Worm (Caenorhabditis elegans) whole organism, early embryonic: ENCODE results near the gene lias-1.

Source experiments
- B0310.2 ChIP-seq: sonication (generic microtip); optimal IDR thresholded peaks from 2 replicates; lab custom pipeline; 2016; ENCODE audit warnings: mild to moderate bottlenecking, missing genetic modification characterization, missing compliant biosample characterization
- F13C5.2 ChIP-seq: sonication (generic microtip); optimal IDR thresholded peaks from 2 replicates; lab custom pipeline; 2017; ENCODE audit warnings: mild to moderate bottlenecking, missing genetic modification characterization, inconsistent platforms, missing compliant biosample characterization
- aly-1 ChIP-seq: sonication (generic microtip); optimal IDR thresholded peaks from 2 replicates; lab custom pipeline; 2016; ENCODE audit warnings: missing genetic modification characterization, missing compliant biosample characterization
- ama-1 ChIP-seq: fragments of 150-350 bp; optimal IDR thresholded peaks from 2 replicates; lab custom pipeline; 2014
- ceh-13 ChIP-seq: fragments of 200-800 bp; sonication (Bioruptor generic); optimal IDR thresholded peaks from 2 replicates; lab custom pipeline; 2018; ENCODE audit warnings: mild to moderate bottlenecking, missing genetic modification characterization, missing compliant biosample characterization
- ceh-36 ChIP-seq: sonication (generic microtip); optimal IDR thresholded peaks from 2 replicates; lab custom pipeline; 2016; ENCODE audit warnings: missing genetic modification characterization, inconsistent platforms, missing compliant biosample characterization
- ets-7 ChIP-seq: sonication (generic microtip); optimal IDR thresholded peaks from 2 replicates; lab custom pipeline; 2016; ENCODE audit warnings: missing genotype, missing genetic modification characterization, missing compliant biosample characterization
- flt-1 ChIP-seq: fragments of 200-800 bp; sonication (Bioruptor generic); IDR thresholded peaks from 2 replicates; pipeline ENCODE4 v1.3.6; 2022; ENCODE audit warnings: missing genetic modification characterization, missing compliant biosample characterization
- hmbx-1 ChIP-seq: sonication (generic microtip); optimal IDR thresholded peaks from 2 replicates; lab custom pipeline; 2016; ENCODE audit warnings: mild to moderate bottlenecking, missing genetic modification characterization, missing compliant biosample characterization
- hmg-4 ChIP-seq: fragments of 200-800 bp; sonication (Bioruptor generic); optimal IDR thresholded peaks from 2 replicates; lab custom pipeline; 2018; ENCODE audit warnings: mild to moderate bottlenecking, missing genetic modification characterization, missing compliant biosample characterization
- hnd-1 ChIP-seq: sonication (generic microtip); optimal IDR thresholded peaks from 2 replicates; lab custom pipeline; 2016; ENCODE audit warnings: missing genetic modification characterization, missing compliant biosample characterization
- pes-1 ChIP-seq: fragments of 200-800 bp; sonication (Bioruptor generic); IDR thresholded peaks from 2 replicates; pipeline ENCODE4 v1.3.6; 2022; ENCODE audit warnings: missing genetic modification reagents, missing genetic modification characterization, missing compliant biosample characterization
- scrt-1 ChIP-seq: fragments of 200-800 bp; sonication (Bioruptor generic); IDR thresholded peaks from 2 replicates; pipeline ENCODE4 v1.3.6; 2022; ENCODE audit warnings: missing genetic modification characterization, missing compliant biosample characterization
- sea-1 ChIP-seq: fragments of 200-800 bp; sonication (Bioruptor generic); conservative IDR thresholded peaks from 2 replicates; pipeline ENCODE4 v1.3.6; 2022; ENCODE audit warnings: missing genetic modification characterization, missing compliant biosample characterization
- tbx-11 ChIP-seq: fragments of 200-800 bp; sonication (Bioruptor generic); IDR thresholded peaks from 2 replicates; pipeline ENCODE4 v1.3.6; 2022; ENCODE audit warnings: missing genetic modification characterization, missing compliant biosample characterization
- tbx-37 ChIP-seq: fragments of 200-800 bp; sonication (Bioruptor generic); conservative IDR thresholded peaks from 2 replicates; pipeline ENCODE4 v1.3.6; 2022; ENCODE audit warnings: missing genetic modification reagents, missing genetic modification characterization, missing compliant biosample characterization
- tra-4 ChIP-seq: sonication (generic microtip); optimal IDR thresholded peaks from 2 replicates; lab custom pipeline; 2017; ENCODE audit warnings: missing genetic modification characterization, missing compliant biosample characterization

lias-1 gene

DNA sequence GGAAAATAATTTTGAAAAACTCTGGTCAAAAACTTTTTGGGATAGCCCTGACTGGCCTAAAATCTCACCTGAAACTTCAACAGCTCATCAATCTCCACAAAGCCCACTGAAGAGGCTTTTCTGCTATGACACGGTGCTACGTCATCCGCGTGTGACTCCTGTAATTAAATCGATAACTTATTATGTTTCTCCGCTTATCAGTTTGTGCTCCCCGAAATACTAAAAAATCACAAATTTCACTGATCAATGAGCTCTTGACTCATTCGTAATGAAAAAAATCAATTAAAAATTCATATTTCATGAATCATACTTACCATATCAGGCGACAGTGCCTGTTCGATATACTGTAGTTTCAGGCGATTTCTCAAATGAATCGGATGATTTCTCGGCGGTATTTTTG is 29.9 kb downstream of the lias-1 start:
- TF ChIP-seq B0310.2 (tag; lab: Kevin White, UChicago) (no peak), sea-1 (GFP tag; lab: Robert Waterston, UW) (no peak), aly-1 (tag; lab: Kevin White, UChicago) (no peak), ama-1 (lab: Kevin White, UChicago) (no peak), tbx-37 (no peak), flt-1 (GFP tag; lab: Robert Waterston, UW) (no peak), pes-1 (GFP tag; lab: Robert Waterston, UW) (no peak), hnd-1 (tag; lab: Kevin White, UChicago) (no peak), tra-4 (no peak), scrt-1 (GFP tag; lab: Robert Waterston, UW) (no peak), hmg-4 (no peak), ceh-13 (GFP tag; lab: Kevin White, UChicago) (no peak), ceh-36 (no peak), tbx-11 (no peak), ets-7 (tag; lab: Kevin White, UChicago) (no peak), hmbx-1 (tag; lab: Kevin White, UChicago) (no peak), F13C5.2 (tag; lab: Kevin White, UChicago) (no peak)

DNA sequence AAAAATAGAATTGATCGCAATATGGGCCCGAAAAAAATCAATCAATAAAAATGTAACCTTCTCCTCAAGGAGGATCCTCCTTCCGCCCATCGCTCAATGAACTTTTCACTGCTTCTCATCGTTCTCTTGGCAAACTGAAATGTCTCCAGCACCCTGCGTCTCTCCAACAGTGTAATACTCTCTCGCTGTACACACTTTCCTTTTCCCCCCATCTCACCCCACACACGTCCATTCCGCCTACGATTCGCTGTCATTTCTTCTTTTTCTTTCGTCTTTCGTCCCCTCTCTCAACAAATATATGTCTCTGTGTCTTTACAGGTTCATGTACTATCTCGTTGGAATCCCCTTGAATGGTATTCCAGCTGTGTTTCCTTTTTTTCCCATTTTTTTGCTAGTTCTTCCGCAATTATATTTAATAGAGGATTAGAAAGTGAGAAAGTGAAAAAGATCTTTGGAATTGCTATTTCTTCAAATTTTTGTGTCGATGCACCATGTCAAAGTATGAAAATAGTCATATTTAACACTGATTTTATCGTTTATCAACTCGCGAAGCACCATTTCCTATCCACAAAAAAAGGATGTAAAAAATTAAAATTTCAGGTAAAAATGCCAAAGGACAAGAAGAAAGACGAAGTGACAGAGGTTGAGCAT is 33.4 kb downstream of the lias-1 start, which contains the start of gene rsu-1:
Gene rsu-1, plus strand, starts transcription at position 601 of the 651 bp plus-strand sequence.
- TF ChIP-seq hmg-4 (no peak), F13C5.2 (tag; lab: Kevin White, UChicago) (peak; percentile 26), flt-1 (GFP tag; lab: Robert Waterston, UW) (no peak), aly-1 (tag; lab: Kevin White, UChicago) (no peak)

DNA sequence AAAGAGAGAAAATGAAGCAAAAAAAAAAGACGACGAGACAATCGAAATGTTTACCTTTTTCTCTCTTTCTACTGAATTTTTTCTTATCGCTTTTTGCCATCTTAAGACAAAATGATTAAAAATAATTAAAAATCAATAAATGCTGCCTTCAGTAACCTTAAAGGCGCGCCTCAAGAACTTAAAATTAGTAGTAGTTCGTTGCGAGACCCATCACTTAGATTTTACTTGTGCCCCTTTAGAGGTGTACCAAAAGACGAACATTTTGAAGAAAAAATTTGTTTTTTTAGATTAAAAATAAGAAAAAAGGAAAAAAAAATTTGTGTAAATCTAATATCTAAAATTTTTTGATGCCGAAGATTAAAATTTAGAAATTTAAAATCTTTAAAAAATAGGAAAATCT is 33.9 kb downstream of the lias-1 start:
- TF ChIP-seq B0310.2 (tag; lab: Kevin White, UChicago) (no peak), hnd-1 (tag; lab: Kevin White, UChicago) (no peak), scrt-1 (GFP tag; lab: Robert Waterston, UW) (no peak), hmbx-1 (tag; lab: Kevin White, UChicago) (no peak), tra-4 (no peak), aly-1 (tag; lab: Kevin White, UChicago) (no peak), flt-1 (GFP tag; lab: Robert Waterston, UW) (no peak), tbx-37 (no peak)

DNA sequence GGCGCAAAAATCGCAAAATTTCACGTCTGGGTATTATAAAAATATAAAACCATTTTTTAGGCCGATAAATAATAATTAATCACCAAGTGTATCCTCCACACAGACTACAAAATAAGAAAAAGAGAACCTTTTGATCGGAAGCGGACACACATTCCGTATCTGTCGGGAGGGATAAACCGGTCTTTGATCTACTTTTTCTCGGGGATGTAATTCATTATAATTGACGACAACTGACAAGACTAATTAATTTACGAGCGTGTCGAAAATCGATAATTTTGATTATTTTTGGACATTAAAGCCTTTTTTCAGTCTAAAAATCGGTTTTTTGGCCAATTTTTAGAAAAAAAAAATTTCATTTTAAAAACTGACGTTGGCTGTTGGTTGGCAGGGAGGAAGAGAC is 34.5 kb downstream of the lias-1 start:
- TF ChIP-seq F13C5.2 (tag; lab: Kevin White, UChicago): no peak
- TF ChIP-seq ceh-36: no peak
- no peak for TF ChIP-seq tbx-37
- no peak for TF ChIP-seq sea-1 (GFP tag; lab: Robert Waterston, UW)
- TF ChIP-seq hnd-1 (tag; lab: Kevin White, UChicago): no peak
- TF ChIP-seq hmg-4: no peak
- no peak for TF ChIP-seq flt-1 (GFP tag; lab: Robert Waterston, UW)

DNA sequence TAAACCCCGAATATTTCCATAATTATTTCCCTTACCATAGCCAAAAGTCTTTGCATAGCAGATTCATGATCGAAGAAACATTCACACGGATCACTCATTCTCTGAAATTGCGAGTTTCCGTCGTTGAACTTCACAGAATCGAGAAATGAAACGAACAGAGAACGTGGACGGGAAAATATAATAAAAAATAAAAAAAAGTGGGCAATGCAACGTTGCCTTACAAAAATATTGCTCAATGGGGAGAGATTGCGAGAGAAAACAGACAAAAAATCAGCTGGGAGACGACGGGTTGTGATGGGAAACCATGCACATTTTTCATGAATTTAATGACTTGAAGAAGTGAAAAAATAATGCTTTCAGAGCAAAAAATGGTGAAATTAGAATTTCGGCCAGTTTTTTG is 35.3 kb downstream of the lias-1 start, which contains the start of gene smim-14:
Gene smim-14, minus strand, starts transcription at position 101 of the 400 bp plus-strand sequence.
- TF ChIP-seq hnd-1 (tag; lab: Kevin White, UChicago) (no peak), tbx-11 (no peak), aly-1 (tag; lab: Kevin White, UChicago) (no peak), scrt-1 (GFP tag; lab: Robert Waterston, UW) (no peak), flt-1 (GFP tag; lab: Robert Waterston, UW) (no peak), ceh-36 (no peak), hmbx-1 (tag; lab: Kevin White, UChicago) (no peak)

DNA sequence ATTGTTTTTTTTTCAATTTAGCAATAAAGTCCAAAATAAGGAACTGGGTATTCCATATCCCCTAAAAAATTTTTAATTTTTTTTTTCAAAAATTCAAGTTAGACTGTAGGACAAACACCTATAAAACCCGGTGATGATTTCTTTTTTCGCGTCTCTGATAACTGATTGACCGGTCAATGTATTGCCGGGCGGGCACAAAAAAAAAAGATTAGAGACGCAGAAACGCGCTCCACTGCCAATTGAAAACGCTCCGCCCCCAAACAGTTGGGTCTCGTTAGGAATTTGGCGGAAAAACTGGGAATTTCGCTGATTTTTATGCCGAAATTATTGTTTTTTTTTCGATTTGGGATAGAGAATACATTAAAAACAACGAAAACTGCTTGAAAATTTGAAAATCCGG is 36.5 kb downstream of the lias-1 start:
- TF ChIP-seq pes-1 (GFP tag; lab: Robert Waterston, UW) (no peak), ets-7 (tag; lab: Kevin White, UChicago) (no peak), flt-1 (GFP tag; lab: Robert Waterston, UW) (no peak), tra-4 (no peak), hmg-4 (no peak), tbx-11 (no peak), scrt-1 (GFP tag; lab: Robert Waterston, UW) (no peak), ceh-13 (GFP tag; lab: Kevin White, UChicago) (no peak), ama-1 (lab: Kevin White, UChicago) (no peak), hmbx-1 (tag; lab: Kevin White, UChicago) (no peak), aly-1 (tag; lab: Kevin White, UChicago) (no peak), sea-1 (GFP tag; lab: Robert Waterston, UW) (no peak), B0310.2 (tag; lab: Kevin White, UChicago) (no peak), ceh-36 (no peak)

DNA sequence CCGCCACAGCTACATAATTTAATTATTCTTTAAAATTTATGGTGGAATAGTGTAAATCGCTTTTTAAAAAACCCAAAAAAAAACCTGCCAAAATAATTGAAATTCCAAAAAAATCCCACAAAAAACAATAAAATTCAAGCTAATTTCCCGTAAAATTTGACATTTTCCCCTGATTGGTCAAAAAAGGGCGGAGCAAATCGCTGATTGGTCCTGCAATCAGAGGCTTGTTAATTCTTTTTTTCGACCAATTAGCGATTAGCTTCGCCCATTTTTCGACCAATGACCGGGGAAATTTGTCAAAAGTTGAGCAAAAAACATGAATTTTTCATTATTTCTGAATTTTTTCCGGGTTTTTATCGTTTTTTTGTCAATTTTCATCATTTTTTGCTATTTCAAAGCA is 37.9 kb downstream of the lias-1 start:
- no peak for TF ChIP-seq hmg-4
- no peak for TF ChIP-seq pes-1 (GFP tag; lab: Robert Waterston, UW)
- no peak for TF ChIP-seq ets-7 (tag; lab: Kevin White, UChicago)
- TF ChIP-seq tbx-11: no peak
- no peak for TF ChIP-seq scrt-1 (GFP tag; lab: Robert Waterston, UW)
- no peak for TF ChIP-seq aly-1 (tag; lab: Kevin White, UChicago)
- TF ChIP-seq hnd-1 (tag; lab: Kevin White, UChicago): no peak
- TF ChIP-seq tra-4: no peak
- TF ChIP-seq sea-1 (GFP tag; lab: Robert Waterston, UW): no peak
- no peak for TF ChIP-seq ama-1 (lab: Kevin White, UChicago)
- TF ChIP-seq B0310.2 (tag; lab: Kevin White, UChicago): no peak
- no peak for TF ChIP-seq ceh-36
- TF ChIP-seq F13C5.2 (tag; lab: Kevin White, UChicago): no peak

DNA sequence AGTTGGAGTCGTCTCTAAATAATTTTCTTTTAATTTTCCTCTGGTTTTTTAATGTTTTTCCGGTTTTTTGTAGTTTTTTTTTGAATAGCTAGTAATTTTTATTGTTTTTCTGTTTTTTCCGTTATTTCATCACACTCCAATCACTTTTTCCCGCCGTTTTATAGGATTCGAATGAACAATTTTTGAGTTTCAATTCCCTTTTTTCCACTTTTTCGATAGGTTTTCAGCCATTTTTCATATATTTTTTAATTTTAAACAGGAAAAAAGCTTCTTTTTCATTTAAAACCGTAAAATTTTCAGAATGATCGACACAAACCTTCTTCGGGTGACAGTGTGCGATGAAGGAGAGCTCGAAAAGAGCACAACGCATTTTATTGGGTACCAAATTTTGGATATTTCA is 43.5 kb downstream of the lias-1 start, which contains the start of gene pph-6:
Gene pph-6, plus strand, starts transcription at position 301 of the 400 bp plus-strand sequence.
- no peak for TF ChIP-seq flt-1 (GFP tag; lab: Robert Waterston, UW)
- no peak for TF ChIP-seq ama-1 (lab: Kevin White, UChicago)
- no peak for TF ChIP-seq pes-1 (GFP tag; lab: Robert Waterston, UW)
- TF ChIP-seq hnd-1 (tag; lab: Kevin White, UChicago): no peak
- no peak for TF ChIP-seq hmg-4
- TF ChIP-seq ets-7 (tag; lab: Kevin White, UChicago): no peak
